Worm (Caenorhabditis elegans): ENCODE data around the gene clec-73.
"Not testable (repeated sequence)": the region's sequence is repeated elsewhere in the genome, so short reads cannot be mapped to it uniquely, and the experiment has no call there.

The clec-73 gene

ce11 chrIV:3944459-3944858 lies 11.5 kb downstream of the clec-73 start, which contains the start of gene clec-72:
Gene clec-72, plus strand, starts transcription at chrIV:3944816.
- no peak for TF ChIP-seq ceh-18 (tag; optimal IDR thresholded peaks at IDR 0.05)
- TF ChIP-seq T23F11.4 (GFP tag; optimal IDR thresholded peaks at IDR 0.05), result no peak
- no peak for TF ChIP-seq C38D4.7 (GFP tag; optimal IDR thresholded peaks at IDR 0.05)
- TF ChIP-seq ref-2 (tag; optimal IDR thresholded peaks at IDR 0.05), result no peak
- peak; percentile 29 for TF ChIP-seq elt-2 (tag; optimal IDR thresholded peaks at IDR 0.05)
- TF ChIP-seq hlh-8 (tag; optimal IDR thresholded peaks at IDR 0.05), result no peak
- no peak for TF ChIP-seq ahr-1 (tag; optimal IDR thresholded peaks at IDR 0.05)

- TF ChIP-seq pag-3 (tag; optimal IDR thresholded peaks at IDR 0.05; ENCODE audit: borderline replicate concordance) (no peak), ceh-2 (tag; optimal IDR thresholded peaks at IDR 0.05) (no peak), ceh-18 (tag; optimal IDR thresholded peaks at IDR 0.05) (no peak), T23F11.4 (GFP tag; optimal IDR thresholded peaks at IDR 0.05) (no peak), nhr-11 (tag; optimal IDR thresholded peaks at IDR 0.05) (no peak), unc-42 (tag; optimal IDR thresholded peaks at IDR 0.05) (no peak), madf-2 (tag; optimal IDR thresholded peaks at IDR 0.05) (no peak), ceh-19 (GFP tag; optimal IDR thresholded peaks at IDR 0.05) (no peak), hlh-13 (GFP tag; optimal IDR thresholded peaks at IDR 0.05) (no peak), fkh-10 (GFP tag; optimal IDR thresholded peaks at IDR 0.05) (no peak), dve-1 (tag; optimal IDR thresholded peaks at IDR 0.05) (no peak)
Observed at ce11 chrIV:3943003-3943402, 13.0 kb downstream of the clec-73 start, which contains the start of gene Y46C8AL.11. Gene Y46C8AL.11, plus strand, starts transcription at chrIV:3943303.

- TF ChIP-seq nhr-11 (tag; optimal IDR thresholded peaks at IDR 0.05) (no peak), hlh-30 (tag; optimal IDR thresholded peaks at IDR 0.05; ENCODE audit: insufficient read depth) (no peak), ceh-6 (GFP tag; optimal IDR thresholded peaks at IDR 0.05) (no peak), ztf-16 (tag; optimal IDR thresholded peaks at IDR 0.05) (no peak), unc-3 (GFP tag; conservative IDR thresholded peaks at IDR 0.05) (no peak), unc-3 (tag; optimal IDR thresholded peaks at IDR 0.05) (no peak), ets-4 (tag; optimal IDR thresholded peaks at IDR 0.05) (no peak), fax-1 (tag; optimal IDR thresholded peaks at IDR 0.05) (no peak), ceh-34 (tag; optimal IDR thresholded peaks at IDR 0.05) (no peak), pqm-1 (tag; optimal IDR thresholded peaks at IDR 0.05) (no peak), pat-9 (tag; optimal IDR thresholded peaks at IDR 0.05) (no peak), pag-3 (tag; optimal IDR thresholded peaks at IDR 0.05; ENCODE audit: borderline replicate concordance) (no peak), K09A11.1 (tag; optimal IDR thresholded peaks at IDR 0.05; ENCODE audit: insufficient read depth) (no peak), ceh-31 (tag; optimal IDR thresholded peaks at IDR 0.05) (no peak), hlh-13 (GFP tag; optimal IDR thresholded peaks at IDR 0.05) (no peak)
Observed at ce11 chrIV:3941658-3942328, 14.2 kb downstream of the clec-73 start, which contains the start of gene clec-174. Gene clec-174, minus strand, starts transcription at chrIV:3941708.

- TF ChIP-seq pag-3 (tag; optimal IDR thresholded peaks at IDR 0.05; ENCODE audit: borderline replicate concordance), result no peak
Observed at ce11 chrIV:3937097-3937496, 18.9 kb downstream of the clec-73 start, which contains the start of gene clec-71. Gene clec-71, plus strand, starts transcription at chrIV:3937458.

- TF ChIP-seq hlh-30 (tag; optimal IDR thresholded peaks at IDR 0.05; ENCODE audit: insufficient read depth); pqm-1 (tag; optimal IDR thresholded peaks at IDR 0.05); lin-11 (tag; optimal IDR thresholded peaks at IDR 0.05): not testable (repeated sequence)
Observed at ce11 chrIV:3932408-3932807, 23.6 kb downstream of the clec-73 start, which contains the start of gene clec-70. Gene clec-70, plus strand, starts transcription at chrIV:3932708.

ce11 chrIV:3926117-3926516 lies 29.9 kb downstream of the clec-73 start, which contains the start of gene clec-68:
Gene clec-68, plus strand, starts transcription at chrIV:3926417.
- no peak for TF ChIP-seq ref-2 (tag; optimal IDR thresholded peaks at IDR 0.05)
- TF ChIP-seq gmeb-2 (tag; optimal IDR thresholded peaks at IDR 0.05), result no peak
- no peak for TF ChIP-seq sdc-2 (tag; optimal IDR thresholded peaks at IDR 0.05)
- TF ChIP-seq ahr-1 (tag; optimal IDR thresholded peaks at IDR 0.05), result no peak
- no peak for TF ChIP-seq fkh-6 (tag; optimal IDR thresholded peaks at IDR 0.05)
- TF ChIP-seq hlh-8 (tag; optimal IDR thresholded peaks at IDR 0.05), result no peak
- TF ChIP-seq ceh-9 (tag; optimal IDR thresholded peaks at IDR 0.05), result no peak
- TF ChIP-seq npax-4 (tag; optimal IDR thresholded peaks at IDR 0.05), result no peak
- no peak for TF ChIP-seq pha-2 (tag; optimal IDR thresholded peaks at IDR 0.05)
